Worm (Caenorhabditis elegans) whole organism, mixed stage, embryonic: ENCODE measurements around the gene srbc-61.

Source experiments
- ces-1 ChIP-seq: fragments of 150-350 bp; optimal IDR thresholded peaks from 2 replicates; lab custom pipeline; 2014; ENCODE audit warnings: missing biosample characterization, missing genetic modification reagents, missing genetic modification characterization
- drap-1 ChIP-seq: fragments of 200-800 bp; sonication (Bioruptor generic); optimal IDR thresholded peaks from 3 replicates; lab custom pipeline; 2018; ENCODE audit warnings: mild to moderate bottlenecking, missing genetic modification characterization, missing compliant biosample characterization
- hlh-1 ChIP-seq: fragments of 150-350 bp; optimal IDR thresholded peaks from 2 replicates; lab custom pipeline; 2014; ENCODE audit warnings: missing biosample characterization, missing genetic modification reagents, missing genetic modification characterization
- lin-13 ChIP-seq: fragments of 150-350 bp; optimal IDR thresholded peaks from 2 replicates; lab custom pipeline; 2014; ENCODE audit warnings: missing biosample characterization, missing genetic modification characterization
- nhr-12 ChIP-seq: fragments of 150-350 bp; optimal IDR thresholded peaks from 2 replicates; lab custom pipeline; 2014; ENCODE audit warnings: missing biosample characterization, missing genetic modification characterization
- nhr-237 ChIP-seq: fragments of 150-350 bp; optimal IDR thresholded peaks from 2 replicates; lab custom pipeline; 2014; ENCODE audit warnings: missing biosample characterization, missing genetic modification characterization
- nhr-28 ChIP-seq: fragments of 150-350 bp; optimal IDR thresholded peaks from 2 replicates; lab custom pipeline; 2014; ENCODE audit warnings: missing biosample characterization, missing genetic modification characterization
- nhr-76 ChIP-seq: sonication (generic microtip); optimal IDR thresholded peaks from 2 replicates; lab custom pipeline; 2017; ENCODE audit warnings: missing biosample characterization, missing genetic modification characterization
- pha-4 ChIP-seq: fragments of 150-350 bp; optimal IDR thresholded peaks from 2 replicates; lab custom pipeline; 2018; ENCODE audit warnings: missing biosample characterization, missing genetic modification reagents, missing genetic modification characterization
- tbx-8 ChIP-seq: fragments of 200-800 bp; sonication (Bioruptor generic); optimal IDR thresholded peaks from 2 replicates; lab custom pipeline; 2018; ENCODE audit warnings: mild to moderate bottlenecking, missing genetic modification characterization, moderate library complexity, missing compliant biosample characterization
- unc-62 ChIP-seq: fragments of 150-350 bp; optimal IDR thresholded peaks from 2 replicates; lab custom pipeline; 2014; ENCODE audit warnings: missing biosample characterization, missing genetic modification reagents, missing genetic modification characterization
- zip-8 ChIP-seq: fragments of 150-350 bp; optimal IDR thresholded peaks from 2 replicates; lab custom pipeline; 2014; ENCODE audit warnings: missing biosample characterization, missing genetic modification characterization
- ztf-11 ChIP-seq: fragments of 150-350 bp; optimal IDR thresholded peaks from 2 replicates; lab custom pipeline; 2014; ENCODE audit warnings: missing biosample characterization, missing genetic modification characterization

- TF ChIP-seq hlh-1 (no peak), nhr-237 (no peak), drap-1 (GFP tag; lab: Kevin White, UChicago) (no peak), unc-62 (GFP tag; lab: Kevin White, UChicago) (no peak), ztf-11 (tag; lab: Kevin White, UChicago) (no peak), nhr-28 (tag; lab: Kevin White, UChicago) (no peak), pha-4 (tag; lab: Kevin White, UChicago) (no peak), nhr-76 (no peak), zip-8 (tag; lab: Kevin White, UChicago) (no peak), ces-1 (GFP tag; lab: Kevin White, UChicago) (no peak), nhr-12 (tag; lab: Kevin White, UChicago) (no peak), lin-13 (tag; lab: Kevin White, UChicago) (no peak), tbx-8 (GFP tag; lab: Kevin White, UChicago) (no peak)
These were observed at the start of gene srbc-61 for ce11 chrV:17476490-17476889.
